Worm (Caenorhabditis elegans) whole organism, midembryonic: ENCODE data around the gene C17G10.1.
A peak's percentile ranks its signal among the peaks of the same experiment; 100 is the strongest.

ENCODE experiments used
- T22C8.4 ChIP-seq: fragments of 200-800 bp; sonication (Bioruptor generic); IDR thresholded peaks from 2 replicates; pipeline ENCODE4 v1.3.6; 2022; ENCODE audit warnings: missing genetic modification characterization, missing compliant biosample characterization
- cog-1 ChIP-seq: sonication (generic microtip); optimal IDR thresholded peaks from 2 replicates; lab custom pipeline; 2016; ENCODE audit warnings: missing genetic modification characterization, missing compliant biosample characterization
- flt-1 ChIP-seq: fragments of 200-800 bp; sonication (Bioruptor generic); IDR thresholded peaks from 2 replicates; pipeline ENCODE4 v1.3.6; 2022; ENCODE audit warnings: missing genetic modification characterization, missing compliant biosample characterization
- klf-2 ChIP-seq: fragments of 200-800 bp; sonication (Bioruptor generic); conservative IDR thresholded peaks from 2 replicates; pipeline ENCODE4 v1.3.6; 2022; ENCODE audit warnings: missing genetic modification reagents, missing genetic modification characterization, missing compliant biosample characterization
- med-1 ChIP-seq: sonication (generic microtip); optimal IDR thresholded peaks from 2 replicates; lab custom pipeline; 2017; ENCODE audit warnings: missing genetic modification characterization, mild to moderate bottlenecking, missing compliant biosample characterization, antibody characterized with exemption, missing genetic modification reagents; ENCODE audit not compliant: insufficient read depth
- ref-1 ChIP-seq: fragments of 200-800 bp; sonication (Bioruptor generic); conservative IDR thresholded peaks from 2 replicates; pipeline ENCODE4 v1.3.6; 2022; ENCODE audit warnings: missing genetic modification reagents, missing genetic modification characterization, missing compliant biosample characterization
- tab-1 ChIP-seq: fragments of 200-800 bp; sonication (Bioruptor generic); IDR thresholded peaks from 2 replicates; pipeline ENCODE4 v1.3.6; 2022; ENCODE audit warnings: missing genetic modification characterization, missing compliant biosample characterization
- ztf-23 ChIP-seq: fragments of 200-800 bp; sonication (Bioruptor generic); IDR thresholded peaks from 2 replicates; pipeline ENCODE4 v1.3.6; 2022; ENCODE audit warnings: missing genetic modification reagents, missing genetic modification characterization, missing compliant biosample characterization
- ztf-29 ChIP-seq: fragments of 200-800 bp; sonication (Bioruptor generic); IDR thresholded peaks from 2 replicates; pipeline ENCODE4 v1.3.6; 2022; ENCODE audit warnings: missing genetic modification reagents, missing genetic modification characterization, missing compliant biosample characterization

The C17G10.1 gene

DNA sequence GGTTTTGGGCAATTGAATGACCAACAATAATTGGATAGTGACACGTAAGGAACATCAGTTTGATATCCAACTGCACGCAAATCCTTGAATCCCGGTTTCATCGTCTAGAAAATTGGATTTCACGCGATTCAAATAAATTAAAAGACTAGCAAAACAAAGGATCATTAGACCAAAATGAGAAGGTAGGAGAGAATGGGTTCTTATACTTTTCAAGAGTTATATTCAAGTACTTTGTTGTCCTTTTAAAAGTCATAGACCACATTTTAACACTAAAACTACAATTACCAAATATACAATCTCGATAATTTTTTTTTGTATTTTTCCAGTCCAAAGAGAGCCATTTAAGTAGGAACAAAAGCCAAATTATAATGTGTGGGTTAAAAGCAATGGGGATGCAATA lies 14.0 kb upstream of the C17G10.1 start, which contains the start of gene T25E4.2:
T25E4.2 (minus strand) TSS at position 101 of the 400 bp plus-strand sequence.
- TF ChIP-seq tab-1 (GFP tag; lab: Robert Waterston, UW) (no peak), ztf-29 (GFP tag; lab: Robert Waterston, UW) (no peak), T22C8.4 (no peak), klf-2 (GFP tag; lab: Robert Waterston, UW) (no peak), ref-1 (GFP tag; lab: Robert Waterston, UW) (no peak), flt-1 (GFP tag; lab: Robert Waterston, UW) (no peak), ztf-23 (GFP tag; lab: Robert Waterston, UW) (no peak), med-1 (GFP tag; lab: Kevin White, UChicago) (no peak), cog-1 (tag; lab: Kevin White, UChicago) (no peak)

DNA sequence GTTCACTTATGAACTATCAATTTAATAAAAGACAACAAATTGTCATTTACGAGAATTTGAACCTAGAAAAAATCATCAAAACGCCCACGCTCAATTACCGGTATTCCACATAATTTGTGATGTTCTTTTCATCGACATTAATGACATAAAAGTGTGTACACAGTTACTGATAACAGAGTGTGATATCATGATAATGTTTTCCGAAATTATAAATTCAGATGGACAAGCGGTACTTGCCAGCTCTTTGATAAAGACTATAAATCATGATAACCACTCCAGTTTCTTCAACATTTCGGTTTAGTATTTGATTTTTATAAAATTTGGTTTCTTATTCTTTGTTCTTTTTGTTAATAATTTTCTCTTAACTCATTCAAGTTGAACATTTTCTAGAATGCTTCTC lies 10.6 kb upstream of the C17G10.1 start, which contains the start of gene lys-8:
lys-8 (plus strand) TSS at position 391 of the 400 bp plus-strand sequence.
- TF ChIP-seq T22C8.4 (no peak), med-1 (GFP tag; lab: Kevin White, UChicago) (no peak)

DNA sequence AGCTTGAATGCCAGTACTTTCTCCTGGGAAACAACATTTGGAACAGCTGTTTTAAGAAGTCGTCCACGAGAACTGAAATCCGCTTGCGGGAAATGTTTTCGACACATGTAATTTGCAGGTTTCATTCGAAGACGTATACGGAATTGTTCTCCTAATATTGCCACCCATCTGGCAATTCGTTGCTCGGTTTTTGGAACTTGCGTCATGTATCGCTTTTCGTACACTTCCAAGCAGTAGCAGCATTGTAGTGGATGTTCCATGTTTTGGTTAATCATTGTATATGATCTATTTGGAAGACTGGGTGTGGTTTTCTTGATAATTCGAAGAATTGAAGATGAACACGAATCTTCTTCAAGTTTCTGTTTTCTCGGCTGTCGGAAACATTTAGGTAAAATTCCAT lies 8.6 kb upstream of the C17G10.1 start:
- TF ChIP-seq klf-2 (GFP tag; lab: Robert Waterston, UW), result no peak
- no peak for TF ChIP-seq tab-1 (GFP tag; lab: Robert Waterston, UW)
- TF ChIP-seq flt-1 (GFP tag; lab: Robert Waterston, UW), result no peak
- TF ChIP-seq ztf-29 (GFP tag; lab: Robert Waterston, UW), result no peak
- TF ChIP-seq ztf-23 (GFP tag; lab: Robert Waterston, UW), result no peak
- no peak for TF ChIP-seq T22C8.4
- no peak for TF ChIP-seq cog-1 (tag; lab: Kevin White, UChicago)
- TF ChIP-seq med-1 (GFP tag; lab: Kevin White, UChicago), result no peak
- no peak for TF ChIP-seq ref-1 (GFP tag; lab: Robert Waterston, UW)

DNA sequence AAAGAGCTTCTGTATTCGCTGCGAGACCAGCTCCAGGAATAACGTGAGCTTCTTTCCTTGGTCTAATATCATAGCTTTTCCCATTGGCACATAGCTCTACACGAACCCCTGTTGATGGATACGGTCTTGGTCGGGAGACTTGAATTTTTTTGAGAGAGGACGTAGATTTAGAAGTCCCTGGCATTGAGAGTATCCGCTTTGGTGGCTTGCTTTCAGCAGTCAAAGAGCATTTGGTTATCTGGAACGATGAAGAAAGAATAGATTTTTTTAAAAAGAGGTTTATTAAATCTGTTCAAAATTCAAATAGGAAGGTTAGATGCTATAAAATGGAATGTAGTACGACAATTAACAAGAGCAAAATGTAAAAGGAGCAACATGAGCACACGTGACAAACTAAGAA lies 6.7 kb upstream of the C17G10.1 start, which contains the start of gene C17G10.13:
C17G10.13 (minus strand) TSS at position 101 of the 400 bp plus-strand sequence.
- no peak for TF ChIP-seq cog-1 (tag; lab: Kevin White, UChicago)
- no peak for TF ChIP-seq klf-2 (GFP tag; lab: Robert Waterston, UW)
- TF ChIP-seq ref-1 (GFP tag; lab: Robert Waterston, UW), result no peak
- TF ChIP-seq med-1 (GFP tag; lab: Kevin White, UChicago), result no peak

DNA sequence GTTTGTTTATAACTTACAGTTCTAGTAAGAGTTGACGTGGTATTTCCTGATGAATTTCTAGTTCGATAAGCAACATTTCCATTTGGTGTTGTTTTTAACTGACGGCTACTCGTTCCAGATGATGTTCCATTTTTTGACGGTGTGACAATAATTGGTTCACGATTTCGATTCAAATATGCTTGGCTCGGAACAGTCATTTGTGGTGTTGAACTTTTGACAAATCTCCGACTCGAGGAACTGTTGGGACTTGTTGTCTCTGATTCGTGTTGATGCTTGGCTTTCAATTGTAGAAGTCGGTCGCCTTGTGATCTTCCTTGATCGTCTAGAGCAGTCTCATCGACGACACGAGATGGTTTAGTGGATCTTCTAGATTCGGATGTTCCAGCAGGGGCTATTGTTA lies 4.8 kb upstream of the C17G10.1 start:
- TF ChIP-seq med-1 (GFP tag; lab: Kevin White, UChicago) (no peak), flt-1 (GFP tag; lab: Robert Waterston, UW) (no peak), tab-1 (GFP tag; lab: Robert Waterston, UW) (no peak), klf-2 (GFP tag; lab: Robert Waterston, UW) (no peak), cog-1 (tag; lab: Kevin White, UChicago) (no peak), ref-1 (GFP tag; lab: Robert Waterston, UW) (no peak), T22C8.4 (no peak), ztf-23 (GFP tag; lab: Robert Waterston, UW) (no peak), ztf-29 (GFP tag; lab: Robert Waterston, UW) (no peak)

DNA sequence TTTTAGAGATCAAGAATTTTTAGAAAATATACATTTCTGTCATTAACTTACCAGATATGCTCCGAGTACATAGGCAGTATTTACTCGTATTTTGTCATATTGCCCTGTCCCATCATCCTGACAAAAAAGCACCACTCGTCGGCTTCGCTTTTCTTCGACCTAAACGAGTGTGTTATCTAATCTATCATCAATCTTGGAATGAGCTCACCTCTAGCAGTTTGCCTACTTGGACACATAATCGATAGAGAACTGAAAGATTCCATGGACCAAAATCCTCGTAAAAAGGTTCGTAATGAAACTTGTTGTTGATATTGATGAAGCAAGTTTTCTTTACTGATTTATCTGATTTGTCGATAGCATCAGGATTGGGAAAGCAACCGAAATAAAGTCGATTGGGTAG lies 3.5 kb upstream of the C17G10.1 start:
- TF ChIP-seq ztf-23 (GFP tag; lab: Robert Waterston, UW) (no peak), cog-1 (tag; lab: Kevin White, UChicago) (no peak), ztf-29 (GFP tag; lab: Robert Waterston, UW) (no peak), flt-1 (GFP tag; lab: Robert Waterston, UW) (no peak), med-1 (GFP tag; lab: Kevin White, UChicago) (no peak), tab-1 (GFP tag; lab: Robert Waterston, UW) (no peak), klf-2 (GFP tag; lab: Robert Waterston, UW) (no peak), T22C8.4 (no peak), ref-1 (GFP tag; lab: Robert Waterston, UW) (no peak)

DNA sequence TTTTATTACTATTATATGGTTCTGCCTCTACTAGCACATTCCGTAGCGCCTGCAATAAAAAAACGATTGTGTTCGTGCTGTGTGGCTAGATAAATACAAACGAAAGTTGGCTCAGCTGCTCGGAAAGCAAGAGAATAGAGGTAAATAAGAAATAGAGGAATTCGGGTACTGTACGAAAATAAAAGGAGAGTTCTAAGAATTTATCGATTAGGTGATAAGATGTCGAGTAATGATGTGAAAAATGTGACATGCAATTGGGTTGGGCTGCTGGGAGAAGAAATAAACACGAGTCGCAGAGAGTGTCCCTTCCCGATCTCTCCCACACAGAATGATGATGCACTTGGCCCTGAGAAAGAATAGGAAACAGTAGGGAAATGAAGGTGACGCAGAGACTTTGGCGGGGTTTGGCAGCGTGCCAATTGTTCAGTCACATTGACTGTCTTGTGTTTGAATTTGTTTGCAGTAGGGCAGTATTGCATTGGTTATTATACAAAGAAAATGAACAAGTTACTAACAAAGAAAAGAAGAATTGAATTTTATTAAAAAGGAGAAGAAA lies 2.9 kb upstream of the C17G10.1 start, which contains the start of gene cdc-14:
cdc-14 (minus strand) TSS at position 51 of the 556 bp plus-strand sequence.
- TF ChIP-seq ztf-23 (GFP tag; lab: Robert Waterston, UW), result 0 out of 2 replicates have a peak, but pooled peaks have one; percentile 10
- TF ChIP-seq cog-1 (tag; lab: Kevin White, UChicago), result peak; percentile 60
- no peak for TF ChIP-seq flt-1 (GFP tag; lab: Robert Waterston, UW)

DNA sequence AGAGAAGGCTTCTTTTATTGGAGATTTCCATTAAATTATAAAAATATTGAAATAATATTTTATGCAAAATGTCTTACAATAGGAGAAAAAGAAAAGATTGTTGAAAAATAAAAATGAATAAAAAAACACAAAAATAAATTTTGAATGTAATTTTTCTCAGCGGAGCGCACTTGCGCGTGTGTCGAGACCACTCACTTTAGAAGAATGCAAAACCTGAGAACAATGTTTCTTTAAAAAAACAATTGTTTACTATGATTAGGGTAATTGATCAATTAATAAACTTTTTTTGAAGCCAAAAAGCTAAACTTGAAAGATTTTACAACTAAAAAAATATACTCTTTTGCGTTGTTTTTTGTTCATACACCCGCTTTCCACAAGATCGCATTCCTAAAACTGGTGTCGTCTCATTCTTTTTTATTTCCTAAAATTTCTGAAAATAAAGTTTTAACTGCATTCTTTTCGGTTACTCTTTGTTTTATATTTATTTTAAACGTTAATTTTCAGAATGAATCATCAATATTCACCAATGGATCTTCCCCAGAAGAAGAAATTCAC lies 2.1 kb upstream of the C17G10.1 start, which contains the start of gene ttc-4:
ttc-4 (plus strand) TSS at position 505 of the 555 bp plus-strand sequence.
- TF ChIP-seq ref-1 (GFP tag; lab: Robert Waterston, UW), result no peak
- TF ChIP-seq flt-1 (GFP tag; lab: Robert Waterston, UW), result no peak
- TF ChIP-seq klf-2 (GFP tag; lab: Robert Waterston, UW), result 0 out of 2 replicates have a peak, but pooled peaks have one; percentile 44
- no peak for TF ChIP-seq ztf-23 (GFP tag; lab: Robert Waterston, UW)
- no peak for TF ChIP-seq tab-1 (GFP tag; lab: Robert Waterston, UW)
- TF ChIP-seq cog-1 (tag; lab: Kevin White, UChicago), result peak; percentile 56
- TF ChIP-seq med-1 (GFP tag; lab: Kevin White, UChicago), result no peak

DNA sequence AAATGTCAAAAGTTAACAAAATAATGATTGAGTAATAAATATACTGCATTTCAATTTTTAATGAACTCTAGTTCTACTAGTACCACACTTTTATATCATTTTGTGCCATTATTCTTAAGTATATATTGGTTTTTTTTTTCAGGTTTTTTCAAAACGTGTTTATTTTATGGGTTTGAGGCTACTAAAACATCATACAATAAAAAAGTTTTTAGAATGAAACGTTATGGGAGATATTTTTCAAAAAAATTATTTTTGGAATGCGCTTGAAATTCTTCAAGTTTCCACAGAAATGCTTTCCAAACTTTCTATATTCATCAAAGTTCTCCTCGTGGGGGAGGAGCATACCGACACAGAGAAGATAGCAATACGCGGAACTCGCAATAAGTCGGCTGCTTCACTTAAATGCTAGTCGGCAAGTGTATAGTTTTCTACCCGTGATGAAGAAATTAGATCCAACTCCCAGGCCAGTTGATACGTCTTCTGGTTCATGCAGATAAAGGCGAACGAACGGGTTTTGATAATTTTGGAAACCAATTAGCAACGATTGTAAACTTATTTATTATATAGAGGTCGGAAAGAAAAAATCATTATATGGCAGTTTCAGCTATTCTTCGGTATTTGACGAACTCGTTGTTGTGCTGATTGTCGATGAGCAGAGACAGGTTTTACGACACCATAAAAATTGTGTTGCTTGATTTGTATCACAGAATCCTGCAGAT lies 3.1 kb downstream of the C17G10.1 start, which contains the start of gene C17G10.10:
C17G10.10 (minus strand) TSS at position 51 of the 719 bp plus-strand sequence.
- TF ChIP-seq flt-1 (GFP tag; lab: Robert Waterston, UW), result no peak
- TF ChIP-seq tab-1 (GFP tag; lab: Robert Waterston, UW), result no peak
- TF ChIP-seq klf-2 (GFP tag; lab: Robert Waterston, UW), result no peak
- TF ChIP-seq ztf-23 (GFP tag; lab: Robert Waterston, UW), result no peak
- no peak for TF ChIP-seq med-1 (GFP tag; lab: Kevin White, UChicago)
- no peak for TF ChIP-seq ref-1 (GFP tag; lab: Robert Waterston, UW)
- no peak for TF ChIP-seq cog-1 (tag; lab: Kevin White, UChicago)
- no peak for TF ChIP-seq T22C8.4
- no peak for TF ChIP-seq ztf-29 (GFP tag; lab: Robert Waterston, UW)
